Worm (Caenorhabditis elegans) whole organism, late embryonic: ENCODE data around the gene C06G1.1.

Source experiments
- C08G9.2 ChIP-seq: sonication (generic microtip); optimal IDR thresholded peaks from 2 replicates; lab custom pipeline; 2016; ENCODE audit warnings: mild to moderate bottlenecking, missing genetic modification characterization, moderate library complexity, missing compliant biosample characterization
- C38D4.7 ChIP-seq: fragments of 200-800 bp; sonication (Bioruptor generic); optimal IDR thresholded peaks from 2 replicates; lab custom pipeline; 2018; ENCODE audit warnings: mild to moderate bottlenecking, missing genetic modification characterization, moderate library complexity, missing compliant biosample characterization
- K02D7.2 ChIP-seq: sonication (generic microtip); optimal IDR thresholded peaks from 2 replicates; lab custom pipeline; 2017; ENCODE audit warnings: mild to moderate bottlenecking, missing genetic modification characterization, missing compliant biosample characterization
- T23F11.4 ChIP-seq: fragments of 200-800 bp; sonication (Bioruptor generic); optimal IDR thresholded peaks from 2 replicates; lab custom pipeline; 2018; ENCODE audit warnings: mild to moderate bottlenecking, missing genetic modification characterization, missing compliant biosample characterization
- Y22D7AL.16 ChIP-seq: sonication (generic microtip); optimal IDR thresholded peaks from 2 replicates; lab custom pipeline; 2016; ENCODE audit warnings: missing genetic modification characterization, missing compliant biosample characterization
- ahr-1 ChIP-seq: sonication (generic microtip); optimal IDR thresholded peaks from 2 replicates; lab custom pipeline; 2016; ENCODE audit warnings: missing genetic modification characterization, missing compliant biosample characterization
- ceh-14 ChIP-seq: sonication (generic microtip); optimal IDR thresholded peaks from 2 replicates; lab custom pipeline; 2016; ENCODE audit warnings: missing genotype, missing genetic modification characterization, missing compliant biosample characterization
- ceh-19 ChIP-seq: fragments of 200-800 bp; sonication (Bioruptor generic); optimal IDR thresholded peaks from 2 replicates; lab custom pipeline; 2018; ENCODE audit warnings: mild to moderate bottlenecking, missing genetic modification characterization, missing compliant biosample characterization
- ceh-24 ChIP-seq: sonication (generic microtip); optimal IDR thresholded peaks from 2 replicates; lab custom pipeline; 2016; ENCODE audit warnings: mild to moderate bottlenecking, missing genetic modification characterization, missing compliant biosample characterization
- ceh-30 ChIP-seq: fragments of 150-350 bp; optimal IDR thresholded peaks from 2 replicates; lab custom pipeline; 2014; ENCODE audit warnings: missing biosample characterization, missing genetic modification characterization
- ceh-34 ChIP-seq: sonication (generic microtip); optimal IDR thresholded peaks from 2 replicates; lab custom pipeline; 2016; ENCODE audit warnings: mild to moderate bottlenecking, missing genetic modification characterization, missing compliant biosample characterization
- ceh-45 ChIP-seq: fragments of 200-800 bp; sonication (Bioruptor generic); IDR thresholded peaks from 2 replicates; pipeline ENCODE4 v1.3.6; 2022; ENCODE audit warnings: missing genetic modification reagents, missing genetic modification characterization, missing compliant biosample characterization
- ceh-48 ChIP-seq: sonication (generic microtip); optimal IDR thresholded peaks from 2 replicates; lab custom pipeline; 2016; ENCODE audit warnings: missing genetic modification characterization, inconsistent platforms, missing compliant biosample characterization
- ceh-9 ChIP-seq: sonication (generic microtip); optimal IDR thresholded peaks from 2 replicates; lab custom pipeline; 2016; ENCODE audit warnings: mild to moderate bottlenecking, missing genetic modification characterization, inconsistent platforms, missing compliant biosample characterization
- dve-1 ChIP-seq: sonication (generic microtip); optimal IDR thresholded peaks from 2 replicates; lab custom pipeline; 2017; ENCODE audit warnings: antibody characterized with exemption, mild to moderate bottlenecking, missing genetic modification characterization, missing compliant biosample characterization
- elt-2 ChIP-seq: sonication (generic microtip); optimal IDR thresholded peaks from 2 replicates; lab custom pipeline; 2016; ENCODE audit warnings: missing genetic modification reagents, missing genetic modification characterization, missing compliant biosample characterization
- elt-4 ChIP-seq: sonication (generic microtip); optimal IDR thresholded peaks from 2 replicates; lab custom pipeline; 2016; ENCODE audit warnings: missing genetic modification characterization, missing compliant biosample characterization
- ets-4 ChIP-seq: sonication (generic microtip); optimal IDR thresholded peaks from 2 replicates; lab custom pipeline; 2016; ENCODE audit warnings: missing genetic modification characterization, missing compliant biosample characterization
- eyg-1 ChIP-seq: sonication (generic microtip); optimal IDR thresholded peaks from 2 replicates; lab custom pipeline; 2016; ENCODE audit warnings: missing genotype, missing genetic modification characterization, missing compliant biosample characterization
- fax-1 ChIP-seq: sonication (generic microtip); optimal IDR thresholded peaks from 2 replicates; lab custom pipeline; 2016; ENCODE audit warnings: missing genotype, missing genetic modification characterization, missing compliant biosample characterization
- gmeb-2 ChIP-seq: sonication (generic microtip); optimal IDR thresholded peaks from 2 replicates; lab custom pipeline; 2016; ENCODE audit warnings: missing genetic modification characterization, inconsistent platforms, missing compliant biosample characterization
- hlh-15 ChIP-seq: sonication (generic microtip); optimal IDR thresholded peaks from 2 replicates; lab custom pipeline; 2016; ENCODE audit warnings: missing genetic modification characterization, missing compliant biosample characterization
- hlh-6 ChIP-seq: sonication (generic microtip); optimal IDR thresholded peaks from 2 replicates; lab custom pipeline; 2016; ENCODE audit warnings: missing genotype, missing genetic modification characterization, missing compliant biosample characterization
- hlh-8 ChIP-seq: sonication (generic microtip); optimal IDR thresholded peaks from 2 replicates; lab custom pipeline; 2016; ENCODE audit warnings: missing genotype, missing genetic modification characterization, missing compliant biosample characterization
- lim-6 ChIP-seq: sonication (generic microtip); optimal IDR thresholded peaks from 2 replicates; lab custom pipeline; 2016; ENCODE audit warnings: missing genetic modification characterization, missing compliant biosample characterization
- lin-11 ChIP-seq: fragments of 200-800 bp; sonication (Bioruptor generic); optimal IDR thresholded peaks from 2 replicates; lab custom pipeline; 2018; ENCODE audit warnings: mild to moderate bottlenecking, missing genetic modification characterization, missing compliant biosample characterization
- mec-3 ChIP-seq: sonication (generic microtip); optimal IDR thresholded peaks from 2 replicates; lab custom pipeline; 2016; ENCODE audit warnings: borderline replicate concordance, missing genetic modification characterization, missing compliant biosample characterization
- nfya-1 ChIP-seq: sonication (generic microtip); optimal IDR thresholded peaks from 2 replicates; lab custom pipeline; 2017; ENCODE audit warnings: missing genetic modification characterization, mild to moderate bottlenecking, missing compliant biosample characterization, antibody characterized with exemption, moderate library complexity
- nhr-232 ChIP-seq: sonication (generic microtip); optimal IDR thresholded peaks from 2 replicates; lab custom pipeline; 2016; ENCODE audit warnings: missing genetic modification characterization, missing compliant biosample characterization
- npax-4 ChIP-seq: sonication (generic microtip); optimal IDR thresholded peaks from 2 replicates; lab custom pipeline; 2016; ENCODE audit warnings: missing genetic modification characterization, missing compliant biosample characterization
- odd-2 ChIP-seq: sonication (generic microtip); optimal IDR thresholded peaks from 2 replicates; lab custom pipeline; 2017; ENCODE audit warnings: antibody characterized with exemption, mild to moderate bottlenecking, missing genetic modification characterization, missing compliant biosample characterization
- pax-1 ChIP-seq: fragments of 150-350 bp; optimal IDR thresholded peaks from 2 replicates; lab custom pipeline; 2014; ENCODE audit warnings: missing biosample characterization, missing genetic modification characterization
- pqm-1 ChIP-seq: sonication (generic microtip); optimal IDR thresholded peaks from 2 replicates; lab custom pipeline; 2016; ENCODE audit warnings: missing genetic modification characterization, missing compliant biosample characterization
- rnt-1 ChIP-seq: sonication (generic microtip); optimal IDR thresholded peaks from 2 replicates; lab custom pipeline; 2016; ENCODE audit warnings: missing genetic modification characterization, missing compliant biosample characterization
- sdc-2 ChIP-seq: sonication (generic microtip); optimal IDR thresholded peaks from 2 replicates; lab custom pipeline; 2016; ENCODE audit warnings: missing genotype, missing genetic modification characterization, missing compliant biosample characterization
- sox-4 ChIP-seq: sonication (generic microtip); optimal IDR thresholded peaks from 2 replicates; lab custom pipeline; 2017; ENCODE audit warnings: mild to moderate bottlenecking, missing genetic modification characterization, inconsistent platforms, missing compliant biosample characterization
- unc-3 ChIP-seq, 2 experiments: fragments of 200-800 bp in 1 of 2; sonication (Bioruptor generic) in 1 of 2; sonication (generic microtip) in 1 of 2; conservative IDR thresholded peaks in 1 of 2; optimal IDR thresholded peaks in 1 of 2; 2 replicates each; pipeline versions ENCODE4 v1.3.6 to Lab custom; 2016 to 2022; ENCODE audit warnings: missing compliant biosample characterization in 2 of 2, missing genetic modification characterization in 2 of 2, missing genetic modification reagents in 1 of 2
- unc-42 ChIP-seq: sonication (generic microtip); optimal IDR thresholded peaks from 2 replicates; lab custom pipeline; 2016; ENCODE audit warnings: missing genotype, missing genetic modification characterization, missing compliant biosample characterization
- unc-55 ChIP-seq: sonication (generic microtip); optimal IDR thresholded peaks from 2 replicates; lab custom pipeline; 2017; ENCODE audit warnings: missing biosample characterization, missing genetic modification reagents, missing genetic modification characterization
- unc-86 ChIP-seq: sonication (generic microtip); optimal IDR thresholded peaks from 2 replicates; lab custom pipeline; 2016; ENCODE audit warnings: missing genetic modification characterization, missing compliant biosample characterization
- ztf-16 ChIP-seq: sonication (generic microtip); optimal IDR thresholded peaks from 2 replicates; lab custom pipeline; 2017; ENCODE audit warnings: missing genetic modification characterization, missing compliant biosample characterization

C06G1.1 gene

DNA sequence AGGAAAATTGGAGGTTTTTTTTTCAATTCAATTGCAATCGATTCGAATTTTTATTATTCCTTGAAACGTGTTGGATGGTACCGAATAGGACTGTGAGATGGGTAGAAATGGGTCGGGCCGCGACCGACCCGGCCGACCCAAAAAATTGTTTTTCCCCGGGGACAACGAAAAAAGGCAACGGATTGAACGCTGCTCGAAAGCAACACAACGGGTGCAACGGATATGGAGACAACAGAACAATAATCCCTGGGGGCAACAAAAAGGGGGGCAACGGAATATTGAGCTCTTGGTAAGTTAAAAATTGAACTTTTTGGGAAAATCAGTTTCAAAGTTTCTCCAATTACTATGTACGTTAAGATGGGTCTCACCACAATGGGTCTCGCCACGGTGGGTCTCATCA, 9.9 kb upstream of the C06G1.1 start:
- no peak for TF ChIP-seq C08G9.2 (tag; lab: Kevin White, UChicago)
- no peak for TF ChIP-seq C38D4.7 (GFP tag; lab: Kevin White, UChicago)
- TF ChIP-seq gmeb-2 (tag; lab: Kevin White, UChicago), result no peak
- no peak for TF ChIP-seq elt-4
- no peak for TF ChIP-seq ets-4 (tag; lab: Kevin White, UChicago)
- TF ChIP-seq eyg-1 (tag; lab: Kevin White, UChicago), result no peak
- no peak for TF ChIP-seq hlh-15 (tag; lab: Kevin White, UChicago)
- TF ChIP-seq mec-3 (tag; lab: Kevin White, UChicago), result no peak
- no peak for TF ChIP-seq nfya-1 (tag; lab: Kevin White, UChicago)
- TF ChIP-seq unc-55 (GFP tag; lab: Kevin White, UChicago), result no peak
- TF ChIP-seq pqm-1 (tag; lab: Kevin White, UChicago), result no peak
- TF ChIP-seq pax-1 (tag; lab: Kevin White, UChicago), result no peak
- no peak for TF ChIP-seq lin-11 (tag; lab: Kevin White, UChicago)
- TF ChIP-seq ztf-16, result no peak
- no peak for TF ChIP-seq ceh-14 (tag; lab: Kevin White, UChicago)
- TF ChIP-seq unc-3 (GFP tag; conservative IDR thresholded peaks at IDR 0.05; lab: Robert Waterston, UW), result no peak
- TF ChIP-seq unc-3 (tag; optimal IDR thresholded peaks at IDR 0.05; lab: Kevin White, UChicago), result no peak
- TF ChIP-seq npax-4 (tag; lab: Kevin White, UChicago), result no peak
- TF ChIP-seq ceh-45, result no peak
- TF ChIP-seq fax-1 (tag; lab: Kevin White, UChicago), result no peak

DNA sequence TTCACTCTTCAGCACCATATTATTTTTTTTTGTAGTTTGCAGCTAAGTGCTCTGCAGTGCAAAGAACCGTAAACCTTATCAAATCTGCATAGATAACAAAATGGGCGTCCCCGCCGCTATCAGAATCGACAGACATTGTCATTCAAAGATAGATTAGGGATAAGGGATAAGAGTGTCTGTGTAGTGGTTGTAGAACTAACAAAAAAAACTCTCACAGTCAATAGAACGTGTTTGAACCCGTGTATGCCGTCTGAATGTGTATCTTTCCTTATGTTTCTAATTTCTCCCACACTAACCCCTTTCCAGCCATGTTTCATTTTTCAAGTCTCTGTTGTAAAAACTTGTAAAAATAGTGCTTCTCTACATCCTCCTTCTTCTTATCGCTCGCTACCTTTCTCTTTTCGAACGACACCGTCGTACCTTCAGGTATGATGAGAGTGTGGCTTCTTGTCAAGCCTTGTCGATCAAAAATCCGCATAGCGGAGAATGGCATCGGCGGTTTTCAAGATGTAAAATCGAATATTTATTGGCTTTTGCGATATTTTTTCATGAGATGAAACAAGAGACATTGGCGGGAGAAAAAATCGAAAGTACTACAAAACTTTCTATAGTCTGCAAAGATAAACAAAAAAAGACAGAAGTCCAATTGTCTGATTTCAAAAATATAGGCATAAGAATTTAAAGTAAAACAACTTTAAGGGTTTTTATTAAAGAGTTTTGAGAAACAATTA, 7.9 kb upstream of the C06G1.1 start:
- no peak for TF ChIP-seq ceh-19 (GFP tag; lab: Kevin White, UChicago)
- TF ChIP-seq unc-3 (GFP tag; conservative IDR thresholded peaks at IDR 0.05; lab: Robert Waterston, UW), result no peak
- TF ChIP-seq unc-3 (tag; optimal IDR thresholded peaks at IDR 0.05; lab: Kevin White, UChicago), result no peak
- TF ChIP-seq elt-2 (tag; lab: Kevin White, UChicago), result peak; percentile 80

DNA sequence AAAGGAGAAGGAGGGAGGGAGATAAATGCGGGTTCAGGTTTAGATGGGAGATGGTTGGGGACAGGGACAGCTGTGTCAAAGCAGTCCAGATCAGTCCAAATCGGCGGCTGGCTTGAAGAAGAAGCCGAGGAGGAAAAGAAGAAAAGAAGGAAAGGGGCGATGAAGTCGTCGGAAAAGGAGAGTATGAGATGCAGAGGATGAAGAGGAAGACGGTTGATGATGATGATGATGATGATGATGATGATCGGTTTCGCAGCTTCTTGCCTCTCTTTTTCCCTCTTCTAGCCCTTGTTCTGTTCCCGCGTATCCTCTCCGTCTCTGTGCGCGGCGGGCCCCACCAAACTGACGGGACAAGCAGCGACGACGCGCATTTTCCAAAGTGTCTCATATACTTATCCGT, 6.3 kb upstream of the C06G1.1 start:
- TF ChIP-seq K02D7.2 (tag; lab: Kevin White, UChicago) (no peak), unc-3 (GFP tag; conservative IDR thresholded peaks at IDR 0.05; lab: Robert Waterston, UW) (no peak), unc-3 (tag; optimal IDR thresholded peaks at IDR 0.05; lab: Kevin White, UChicago) (no peak), ceh-9 (no peak), sdc-2 (tag; lab: Kevin White, UChicago) (no peak), rnt-1 (tag; lab: Kevin White, UChicago) (no peak), pqm-1 (tag; lab: Kevin White, UChicago) (no peak), lin-11 (tag; lab: Kevin White, UChicago) (no peak), ceh-24 (tag; lab: Kevin White, UChicago) (no peak), nfya-1 (tag; lab: Kevin White, UChicago) (no peak), odd-2 (tag; lab: Kevin White, UChicago) (no peak), hlh-6 (tag; lab: Kevin White, UChicago) (no peak)

DNA sequence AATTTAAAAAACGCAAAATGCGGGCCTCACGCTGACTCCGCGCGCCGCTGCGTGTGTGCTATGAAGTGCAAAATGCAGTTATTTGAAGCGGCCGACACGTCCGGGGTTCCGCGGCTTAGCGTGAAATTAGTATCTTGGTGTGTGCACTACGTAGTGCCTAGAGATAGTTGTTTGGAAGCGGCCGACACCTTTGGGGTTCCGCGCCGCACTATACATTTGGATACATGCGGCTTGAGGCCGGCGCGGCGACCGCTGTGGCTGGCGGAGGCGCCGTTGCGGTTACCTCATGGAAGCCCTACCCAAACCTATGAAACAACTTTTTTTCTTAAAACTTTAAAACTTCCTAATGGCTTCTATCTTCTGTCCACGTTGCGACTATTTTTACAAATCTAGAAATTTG, 4.0 kb upstream of the C06G1.1 start:
- TF ChIP-seq ahr-1 (no peak), gmeb-2 (tag; lab: Kevin White, UChicago) (no peak), ceh-19 (GFP tag; lab: Kevin White, UChicago) (no peak), pax-1 (tag; lab: Kevin White, UChicago) (no peak), T23F11.4 (no peak), hlh-8 (no peak), ceh-45 (no peak), fax-1 (tag; lab: Kevin White, UChicago) (no peak)
- TF ChIP-seq, all 69 proteins: peak for 0

DNA sequence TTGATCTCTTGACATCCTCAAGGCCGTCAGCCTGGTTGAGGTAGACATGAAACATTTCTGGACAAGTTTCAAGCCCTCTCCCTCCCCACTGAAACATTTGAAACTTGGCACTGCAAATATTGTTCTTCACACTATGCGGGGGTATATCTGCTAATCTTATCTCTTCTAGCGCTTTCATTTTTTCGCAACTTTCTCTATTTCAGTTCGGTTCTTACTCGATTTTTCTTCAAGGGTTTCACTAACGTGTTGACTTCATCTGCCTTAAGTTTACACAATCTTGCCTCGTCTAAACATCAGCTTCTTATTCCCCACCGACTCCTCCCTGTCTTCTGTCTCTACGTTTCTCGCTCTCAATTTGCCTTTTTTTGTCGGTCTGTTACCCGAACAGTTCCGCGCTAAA, 3.4 kb upstream of the C06G1.1 start:
- TF ChIP-seq ceh-48 (tag; lab: Kevin White, UChicago) (no peak), unc-55 (GFP tag; lab: Kevin White, UChicago) (no peak), Y22D7AL.16 (tag; lab: Kevin White, UChicago) (no peak), ceh-34 (no peak), ceh-30 (no peak), nfya-1 (tag; lab: Kevin White, UChicago) (no peak), unc-42 (tag; lab: Kevin White, UChicago) (no peak), hlh-8 (no peak), ahr-1 (no peak), sox-4 (tag; lab: Kevin White, UChicago) (no peak), lim-6 (tag; lab: Kevin White, UChicago) (no peak), dve-1 (tag; lab: Kevin White, UChicago) (no peak), nhr-232 (no peak), eyg-1 (tag; lab: Kevin White, UChicago) (no peak), mec-3 (tag; lab: Kevin White, UChicago) (no peak), unc-86 (no peak)
